Worm (Caenorhabditis elegans) whole organism, L4 larva: Measurements from ENCODE around the gene srh-30.
A peak's percentile ranks its signal among the peaks of the same experiment; 100 is the strongest.

Experiments
- F26F4.8 ChIP-seq: fragments of 200-800 bp; sonication (Bioruptor generic); conservative IDR thresholded peaks from 2 replicates; pipeline ENCODE4 v1.3.6; 2022; ENCODE audit warnings: missing genetic modification characterization, missing compliant biosample characterization
- F37D6.2 ChIP-seq: sonication (generic microtip); optimal IDR thresholded peaks from 2 replicates; lab custom pipeline; 2016; ENCODE audit warnings: mild to moderate bottlenecking, missing genetic modification characterization, missing compliant biosample characterization
- F44E2.7 ChIP-seq: fragments of 200-800 bp; sonication (Bioruptor generic); IDR thresholded peaks from 2 replicates; pipeline ENCODE4 v2.1.2; 2022; ENCODE audit warnings: missing genetic modification characterization, missing compliant biosample characterization
- Y5F2A.4 ChIP-seq: fragments of 200-800 bp; sonication (Bioruptor generic); optimal IDR thresholded peaks from 2 replicates; lab custom pipeline; 2018; ENCODE audit warnings: mild to moderate bottlenecking, missing genetic modification characterization, missing compliant biosample characterization
- Y75B8A.6 ChIP-seq: fragments of 200-800 bp; sonication (Bioruptor generic); IDR thresholded peaks from 2 replicates; pipeline ENCODE4 v1.3.6; 2022; ENCODE audit warnings: missing genetic modification reagents, missing genetic modification characterization, missing compliant biosample characterization
- ZK546.5 ChIP-seq, 2 experiments: sonication (generic microtip); optimal IDR thresholded peaks; 2 replicates each; lab custom pipeline; 2017; ENCODE audit warnings: missing biosample characterization in 2 of 2, missing genetic modification characterization in 2 of 2
- aha-1 ChIP-seq: fragments of 150-350 bp; peaks from one replicate; lab custom pipeline; 2014; ENCODE audit warnings: missing biosample characterization, missing genetic modification characterization
- aly-2 ChIP-seq: sonication (generic microtip); optimal IDR thresholded peaks from 2 replicates; lab custom pipeline; 2018; ENCODE audit warnings: missing biosample characterization, missing genetic modification characterization
- ama-1 ChIP-seq: fragments of 150-350 bp; optimal IDR thresholded peaks from 2 replicates; lab custom pipeline; 2014; ENCODE audit warnings: inconsistent platforms, mixed read lengths
- arid-1 ChIP-seq: fragments of 200-800 bp; sonication (Bioruptor generic); conservative IDR thresholded peaks from 2 replicates; pipeline ENCODE4 v1.3.6; 2022; ENCODE audit warnings: missing genetic modification reagents, missing genetic modification characterization, missing compliant biosample characterization
- ceh-20 ChIP-seq: fragments of 200-800 bp; sonication (Bioruptor generic); IDR thresholded peaks from 2 replicates; pipeline ENCODE4 v1.3.6; 2022; ENCODE audit warnings: missing genetic modification reagents, missing genetic modification characterization, missing compliant biosample characterization
- ceh-32 ChIP-seq: sonication (generic microtip); optimal IDR thresholded peaks from 2 replicates; lab custom pipeline; 2016; ENCODE audit warnings: mild to moderate bottlenecking, missing genetic modification characterization, missing compliant biosample characterization; ENCODE audit not compliant: poor library complexity
- ceh-44 ChIP-seq: fragments of 200-800 bp; sonication (Bioruptor generic); IDR thresholded peaks from 2 replicates; pipeline ENCODE4 v1.3.6; 2022; ENCODE audit warnings: missing genetic modification reagents, missing genetic modification characterization, missing compliant biosample characterization
- daf-16 ChIP-seq, 3 experiments: sonication (generic microtip); optimal IDR thresholded peaks; 2 replicates each; lab custom pipeline; 2016 to 2017; ENCODE audit warnings: missing genetic modification characterization in 3 of 3, missing genetic modification reagents in 3 of 3, mild to moderate bottlenecking in 2 of 3, missing compliant biosample characterization in 2 of 3, missing biosample characterization in 1 of 3, moderate library complexity in 1 of 3
- daf-8 ChIP-seq: fragments of 200-800 bp; sonication (Bioruptor generic); IDR thresholded peaks from 2 replicates; pipeline ENCODE4 v1.3.6; 2022; ENCODE audit warnings: missing genetic modification characterization, missing compliant biosample characterization
- dmd-8 ChIP-seq: fragments of 200-800 bp; sonication (Bioruptor generic); IDR thresholded peaks from 2 replicates; pipeline ENCODE4 v1.3.6; 2022; ENCODE audit warnings: missing genetic modification characterization, missing compliant biosample characterization
- dve-1 ChIP-seq: sonication (generic microtip); optimal IDR thresholded peaks from 2 replicates; lab custom pipeline; 2017; ENCODE audit warnings: antibody characterized with exemption, mild to moderate bottlenecking, missing genetic modification characterization, missing compliant biosample characterization; ENCODE audit not compliant: insufficient read depth
- egl-27 ChIP-seq: sonication (generic microtip); optimal IDR thresholded peaks from 3 replicates; lab custom pipeline; 2017; ENCODE audit warnings: missing biosample characterization, missing genetic modification reagents, missing genetic modification characterization
- fkh-10 ChIP-seq: fragments of 150-350 bp; optimal IDR thresholded peaks from 2 replicates; lab custom pipeline; 2014; ENCODE audit warnings: missing biosample characterization, missing genetic modification reagents, missing genetic modification characterization
- gei-8 ChIP-seq: fragments of 200-800 bp; sonication (Bioruptor generic); optimal IDR thresholded peaks from 2 replicates; lab custom pipeline; 2018; ENCODE audit warnings: mild to moderate bottlenecking, missing genetic modification characterization, missing compliant biosample characterization
- hlh-11 ChIP-seq: fragments of 200-800 bp; sonication (Bioruptor generic); optimal IDR thresholded peaks from 2 replicates; lab custom pipeline; 2018; ENCODE audit warnings: mild to moderate bottlenecking, missing genetic modification characterization, missing compliant biosample characterization
- hlh-30 ChIP-seq: sonication (generic microtip); optimal IDR thresholded peaks from 2 replicates; lab custom pipeline; 2017; ENCODE audit warnings: antibody characterized with exemption, mild to moderate bottlenecking, missing genetic modification characterization, missing compliant biosample characterization; ENCODE audit not compliant: insufficient read depth
- jun-1 ChIP-seq: fragments of 150-350 bp; optimal IDR thresholded peaks from 2 replicates; lab custom pipeline; 2014; ENCODE audit warnings: missing biosample characterization, missing genetic modification reagents, missing genetic modification characterization
- lin-1 ChIP-seq: fragments of 200-800 bp; sonication (Bioruptor generic); IDR thresholded peaks from 2 replicates; pipeline ENCODE4 v1.3.6; 2022; ENCODE audit warnings: missing genetic modification reagents, missing genetic modification characterization, missing compliant biosample characterization
- lin-39 ChIP-seq: fragments of 150-350 bp; optimal IDR thresholded peaks from 2 replicates; lab custom pipeline; 2014; ENCODE audit warnings: missing biosample characterization, missing genetic modification reagents, missing genetic modification characterization
- lsy-2 ChIP-seq, 2 experiments: fragments of 150-350 bp in 1 of 2; sonication (generic microtip) in 1 of 2; optimal IDR thresholded peaks; 2 replicates each; lab custom pipeline; 2014 to 2017; ENCODE audit warnings: missing biosample characterization in 2 of 2, missing genetic modification characterization in 2 of 2
- madf-9 ChIP-seq: fragments of 200-800 bp; sonication (Bioruptor generic); conservative IDR thresholded peaks from 2 replicates; pipeline ENCODE4 v1.3.6; 2022; ENCODE audit warnings: missing genetic modification reagents, missing genetic modification characterization, missing compliant biosample characterization
- mep-1 ChIP-seq: fragments of 150-350 bp; sonication (generic microtip); optimal IDR thresholded peaks from 3 replicates; lab custom pipeline; 2014; ENCODE audit warnings: missing biosample characterization, missing genetic modification characterization
- mes-2 ChIP-seq: sonication (generic microtip); optimal IDR thresholded peaks from 2 replicates; lab custom pipeline; 2016; ENCODE audit warnings: missing genotype, mild to moderate bottlenecking, missing genetic modification characterization, missing compliant biosample characterization; ENCODE audit not compliant: poor library complexity, severe bottlenecking
- mxl-3 ChIP-seq: fragments of 200-800 bp; sonication (Bioruptor generic); optimal IDR thresholded peaks from 2 replicates; lab custom pipeline; 2018; ENCODE audit warnings: mild to moderate bottlenecking, missing genetic modification characterization, missing compliant biosample characterization
- nhr-11 ChIP-seq: fragments of 150-350 bp; optimal IDR thresholded peaks from 2 replicates; lab custom pipeline; 2014; ENCODE audit warnings: missing biosample characterization, missing genetic modification characterization
- nhr-237 ChIP-seq: sonication (generic microtip); optimal IDR thresholded peaks from 2 replicates; lab custom pipeline; 2017; ENCODE audit warnings: missing biosample characterization, missing genetic modification characterization
- nhr-42 ChIP-seq: fragments of 200-800 bp; sonication (Bioruptor generic); IDR thresholded peaks from 2 replicates; pipeline ENCODE4 v1.3.6; 2022; ENCODE audit warnings: missing genetic modification characterization, missing compliant biosample characterization
- pqm-1 ChIP-seq: sonication (generic microtip); optimal IDR thresholded peaks from 2 replicates; lab custom pipeline; 2017; ENCODE audit warnings: missing biosample characterization, missing genetic modification characterization
- sdz-12 ChIP-seq: fragments of 200-800 bp; sonication (Bioruptor generic); optimal IDR thresholded peaks from 2 replicates; lab custom pipeline; 2018; ENCODE audit warnings: mild to moderate bottlenecking, missing genetic modification characterization, missing compliant biosample characterization
- tra-1 ChIP-seq: fragments of 200-800 bp; sonication (Bioruptor generic); IDR thresholded peaks from 2 replicates; pipeline ENCODE4 v1.3.6; 2022; ENCODE audit warnings: missing genetic modification reagents, missing genetic modification characterization, missing compliant biosample characterization
- unc-62 ChIP-seq, 3 experiments: fragments of 150-350 bp in 1 of 3; sonication (generic microtip); optimal IDR thresholded peaks in 2 of 3; peaks in 1 of 3; 1 replicate in 1 of 3; 2 replicates in 2 of 3; lab custom pipeline; 2014 to 2017; ENCODE audit warnings: missing biosample characterization in 3 of 3, missing genetic modification characterization in 3 of 3, missing genetic modification reagents in 3 of 3, missing genotype in 1 of 3
- zfp-2 ChIP-seq: sonication (generic microtip); optimal IDR thresholded peaks from 2 replicates; lab custom pipeline; 2016; ENCODE audit warnings: mild to moderate bottlenecking, missing genetic modification characterization, missing compliant biosample characterization
- zfp-3 ChIP-seq: fragments of 200-800 bp; sonication (Bioruptor generic); conservative IDR thresholded peaks from 2 replicates; pipeline ENCODE4 v1.3.6; 2022; ENCODE audit warnings: missing genetic modification reagents, missing genetic modification characterization, missing compliant biosample characterization

The srh-30 gene

ce11 chrV:6775708-6776107 lies 4.2 kb upstream of the srh-30 start, which contains the start of gene srh-28:
Gene srh-28 (minus strand): TSS chrV:6775808.
- no peak for TF ChIP-seq lsy-2 (tag; optimal IDR thresholded peaks at IDR 0.05; lab: Kevin White, UChicago)
- peak in 1 of 2 experiments; percentile 22 for TF ChIP-seq unc-62 (GFP tag; optimal IDR thresholded peaks at IDR 0.05 in 1 of 2; lab: Kevin White, UChicago)
- no peak for TF ChIP-seq unc-62 (tag; optimal IDR thresholded peaks at IDR 0.05; lab: Kevin White, UChicago)

- TF ChIP-seq mep-1 (tag; lab: Kevin White, UChicago) (no peak), zfp-3 (GFP tag; lab: Robert Waterston, UW) (no peak), mxl-3 (GFP tag; lab: Kevin White, UChicago) (no peak), lin-1 (GFP tag; lab: Robert Waterston, UW) (no peak)
Observed at ce11 chrV:6773735-6774134, 2.2 kb upstream of the srh-30 start, which contains the start of gene ZC404.16. Gene ZC404.16 (minus strand): TSS chrV:6773835.

ce11 chrV:6769440-6769839 lies 2.1 kb downstream of the srh-30 start:
- TF ChIP-seq Y5F2A.4 (GFP tag; lab: Kevin White, UChicago) (no peak), fkh-10 (no peak), tra-1 (GFP tag; lab: Robert Waterston, UW) (no peak), lsy-2 (tag; optimal IDR thresholded peaks at IDR 0.05; lab: Kevin White, UChicago) (no peak), zfp-2 (tag; lab: Kevin White, UChicago) (no peak), mes-2 (tag; lab: Kevin White, UChicago) (no peak), daf-8 (GFP tag; lab: Robert Waterston, UW) (no peak)
- TF ChIP-seq, all 104 proteins: peak for 0

DNA sequence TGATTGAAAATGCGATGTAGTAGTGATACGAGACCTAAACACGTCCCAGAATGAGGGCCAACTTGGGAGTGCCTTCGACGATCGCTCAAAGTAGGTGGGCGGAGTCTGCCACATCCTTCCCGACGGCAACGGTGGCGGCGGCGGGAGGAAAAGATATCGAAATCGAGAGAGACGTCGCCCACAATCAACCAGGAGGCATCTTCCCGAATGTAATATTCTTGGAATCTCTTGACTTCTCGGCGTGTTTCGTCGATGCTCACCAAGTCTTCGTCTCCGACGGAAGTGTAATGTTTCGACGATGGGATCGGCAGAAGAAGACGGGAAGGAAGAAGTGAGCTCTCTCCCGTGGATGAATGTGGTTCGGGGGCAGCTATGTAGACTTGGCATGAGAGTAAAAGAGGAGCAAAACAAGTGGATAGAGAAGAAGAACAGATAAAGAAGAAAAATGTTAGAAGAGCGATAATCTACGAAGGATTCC lies 3.1 kb downstream of the srh-30 start, which contains the start of the genes T25F10.1 and clik-1:
Gene T25F10.1, plus strand, starts transcription at position 51 of the 478 bp plus-strand sequence.
Gene clik-1, minus strand, starts transcription at position 281 of the 478 bp plus-strand sequence.
- TF ChIP-seq F44E2.7 (GFP tag; lab: Robert Waterston, UW) (no peak), lsy-2 (tag; optimal IDR thresholded peaks at IDR 0.05; lab: Kevin White, UChicago) (no peak), ama-1 (lab: Kevin White, UChicago) (no peak), lin-39 (no peak), ceh-44 (no peak), dmd-8 (GFP tag; lab: Robert Waterston, UW) (no peak), dve-1 (tag; lab: Kevin White, UChicago) (no peak), pqm-1 (tag; lab: Kevin White, UChicago) (no peak), madf-9 (GFP tag; lab: Robert Waterston, UW) (no peak), F37D6.2 (no peak), egl-27 (tag; lab: Kevin White, UChicago) (no peak), aha-1 (tag; lab: Kevin White, UChicago) (peak; percentile 40), Y75B8A.6 (GFP tag; lab: Robert Waterston, UW) (no peak), nhr-42 (no peak), hlh-30 (no peak), daf-16 (GFP tag; optimal IDR thresholded peaks at IDR 0.05; lab: Kevin White, UChicago) (peak in 1 of 2 experiments; percentile 81), daf-16 (tag; optimal IDR thresholded peaks at IDR 0.05; lab: Kevin White, UChicago) (no peak), F26F4.8 (no peak), lin-1 (GFP tag; lab: Robert Waterston, UW) (no peak), mxl-3 (GFP tag; lab: Kevin White, UChicago) (peak; percentile 42), ceh-20 (GFP tag; lab: Robert Waterston, UW) (no peak), jun-1 (tag; lab: Kevin White, UChicago) (no peak), sdz-12 (GFP tag; lab: Kevin White, UChicago) (no peak), hlh-11 (tag; lab: Kevin White, UChicago) (peak; percentile 42), ceh-32 (tag; lab: Kevin White, UChicago) (no peak), gei-8 (no peak), aly-2 (tag; lab: Kevin White, UChicago) (no peak), nhr-237 (tag; lab: Kevin White, UChicago) (no peak), arid-1 (GFP tag; lab: Robert Waterston, UW) (no peak), ZK546.5 (tag; optimal IDR thresholded peaks at IDR 0.05; lab: Kevin White, UChicago) (no peak), nhr-11 (tag; lab: Kevin White, UChicago) (peak; percentile 53)
